Fruit fly (Drosophila melanogaster) whole organism, embryonic: Measurements from ENCODE around the gene arm.

Experiments used
- Adf1 ChIP-seq: fragments of 200-800 bp; sonication (Bioruptor generic); IDR thresholded peaks from 2 replicates; pipeline ENCODE4 v1.3.6; 2022; ENCODE audit warnings: missing biosample characterization, missing genetic modification characterization
- Atf-2 ChIP-seq: fragments of 200-800 bp; sonication (Bioruptor generic); optimal IDR thresholded peaks from 2 replicates; lab custom pipeline; 2016; ENCODE audit warnings: missing biosample characterization, missing genetic modification characterization
- Bdp1 ChIP-seq: fragments of 200-800 bp; sonication (Bioruptor generic); optimal IDR thresholded peaks from 3 replicates; lab custom pipeline; 2016; ENCODE audit warnings: missing biosample characterization, missing genetic modification characterization
- C15 ChIP-seq: fragments of 200-800 bp; sonication (Bioruptor generic); IDR thresholded peaks from 3 replicates; pipeline ENCODE4 v1.3.6; 2022; ENCODE audit warnings: missing biosample characterization, missing genetic modification characterization
- CG10274 ChIP-seq: fragments of 200-800 bp; sonication (Bioruptor generic); optimal IDR thresholded peaks from 3 replicates; lab custom pipeline; 2017; ENCODE audit warnings: missing biosample characterization, mild to moderate bottlenecking, missing genetic modification characterization
- CG10543 ChIP-seq: fragments of 200-800 bp; sonication (Bioruptor generic); optimal IDR thresholded peaks from 3 replicates; lab custom pipeline; 2017; ENCODE audit warnings: missing biosample characterization, mild to moderate bottlenecking, missing genetic modification characterization, moderate library complexity
- CG10979 ChIP-seq: fragments of 200-800 bp; sonication (Bioruptor generic); optimal IDR thresholded peaks from 2 replicates; lab custom pipeline; 2018; ENCODE audit warnings: missing biosample characterization, mild to moderate bottlenecking, missing genetic modification characterization, moderate library complexity
- CG12071 ChIP-seq: fragments of 200-800 bp; sonication (Bioruptor generic); optimal IDR thresholded peaks from 3 replicates; lab custom pipeline; 2018; ENCODE audit warnings: missing biosample characterization, mild to moderate bottlenecking, missing genetic modification characterization
- CG12219 ChIP-seq: fragments of 200-800 bp; sonication (Bioruptor generic); optimal IDR thresholded peaks from 3 replicates; lab custom pipeline; 2018; ENCODE audit warnings: missing biosample characterization, mild to moderate bottlenecking, missing genetic modification characterization
- CG12942 ChIP-seq: fragments of 200-800 bp; sonication (Bioruptor generic); optimal IDR thresholded peaks from 3 replicates; lab custom pipeline; 2016; ENCODE audit warnings: missing biosample characterization, missing genetic modification characterization
- CG13287 ChIP-seq: fragments of 200-800 bp; sonication (Bioruptor generic); IDR thresholded peaks from 2 replicates; pipeline ENCODE4 v1.3.6; 2022; ENCODE audit warnings: missing biosample characterization, missing genetic modification characterization; ENCODE audit not compliant: partially characterized antibody
- CG14710 ChIP-seq: fragments of 200-800 bp; sonication (Bioruptor generic); optimal IDR thresholded peaks from 3 replicates; lab custom pipeline; 2019; ENCODE audit warnings: missing biosample characterization, mild to moderate bottlenecking, missing genetic modification characterization, moderate library complexity
- CG15514 ChIP-seq: fragments of 200-800 bp; sonication (Bioruptor generic); optimal IDR thresholded peaks from 3 replicates; lab custom pipeline; 2017; ENCODE audit warnings: missing biosample characterization, missing genetic modification characterization, mild to moderate bottlenecking, moderate library complexity, missing genetic modification reagents
- CG17568 ChIP-seq: fragments of 200-800 bp; sonication (Bioruptor generic); optimal IDR thresholded peaks from 2 replicates; lab custom pipeline; 2018; ENCODE audit warnings: missing biosample characterization, mild to moderate bottlenecking, missing genetic modification characterization, moderate library complexity
- CG30403 ChIP-seq: fragments of 200-800 bp; sonication (Bioruptor generic); optimal IDR thresholded peaks from 3 replicates; lab custom pipeline; 2016; ENCODE audit warnings: missing biosample characterization, missing genetic modification characterization
- CG32767 ChIP-seq: fragments of 200-800 bp; sonication (Bioruptor generic); IDR thresholded peaks from 2 replicates; pipeline ENCODE4 v1.3.6; 2022; ENCODE audit warnings: missing biosample characterization, missing genetic modification characterization
- CG34422 ChIP-seq: fragments of 200-800 bp; sonication (Bioruptor generic); IDR thresholded peaks from 3 replicates; pipeline ENCODE4 v1.3.6; 2022; ENCODE audit warnings: missing biosample characterization, missing genetic modification characterization
- CG3847 ChIP-seq: fragments of 200-800 bp; sonication (Bioruptor generic); IDR thresholded peaks from 2 replicates; pipeline ENCODE4 v1.3.6; 2022; ENCODE audit warnings: missing biosample characterization, missing genetic modification characterization
- CG6683 ChIP-seq: fragments of 200-800 bp; sonication (Bioruptor generic); optimal IDR thresholded peaks from 2 replicates; lab custom pipeline; 2017; ENCODE audit warnings: missing biosample characterization, mild to moderate bottlenecking, missing genetic modification characterization, missing genetic modification reagents
- CG8290 ChIP-seq, 3 experiments: fragments of 200-800 bp; sonication (Bioruptor generic); optimal IDR thresholded peaks; 2 replicates each; lab custom pipeline; 2016 to 2019; ENCODE audit warnings: missing biosample characterization in 3 of 3, missing genetic modification characterization in 3 of 3, mild to moderate bottlenecking in 2 of 3, moderate library complexity in 1 of 3
- CG9727 ChIP-seq: fragments of 200-800 bp; sonication (Bioruptor generic); optimal IDR thresholded peaks from 3 replicates; lab custom pipeline; 2017; ENCODE audit warnings: missing biosample characterization, mild to moderate bottlenecking, missing genetic modification characterization
- Dp ChIP-seq: fragments of 200-800 bp; sonication (Bioruptor generic); optimal IDR thresholded peaks from 2 replicates; lab custom pipeline; 2018; ENCODE audit warnings: missing biosample characterization, mild to moderate bottlenecking, missing genetic modification characterization, moderate library complexity
- Dref ChIP-seq: fragments of 200-800 bp; sonication (Bioruptor generic); IDR thresholded peaks from 2 replicates; pipeline ENCODE4 v1.3.6; 2022; ENCODE audit warnings: missing biosample characterization, missing genetic modification characterization
- Ets65A ChIP-seq: fragments of 200-800 bp; sonication (Bioruptor generic); peaks from one replicate; lab custom pipeline; 2016; ENCODE audit warnings: missing biosample characterization, missing genetic modification characterization
- HLHmδ ChIP-seq: fragments of 200-800 bp; sonication (Bioruptor generic); optimal IDR thresholded peaks from 2 replicates; lab custom pipeline; 2018; ENCODE audit warnings: missing biosample characterization, mild to moderate bottlenecking, missing genetic modification characterization, moderate library complexity
- Hr78 ChIP-seq, 2 experiments: fragments of 200-800 bp in 1 of 2; fragments of >200 bp in 1 of 2; sonication (Bioruptor generic) in 1 of 2; optimal IDR thresholded peaks; 2 replicates each; lab custom pipeline; 2017 to 2019; ENCODE audit warnings: missing biosample characterization in 2 of 2, missing genetic modification characterization in 2 of 2, mild to moderate bottlenecking in 1 of 2, moderate library complexity in 1 of 2
- Lim3 ChIP-seq: fragments of 200-800 bp; sonication (Bioruptor generic); IDR thresholded peaks from 2 replicates; pipeline ENCODE4 v1.3.6; 2022; ENCODE audit warnings: missing biosample characterization, missing genetic modification characterization
- MESR4 ChIP-seq: fragments of 200-800 bp; sonication (Bioruptor generic); optimal IDR thresholded peaks from 2 replicates; lab custom pipeline; 2018; ENCODE audit warnings: missing biosample characterization, mild to moderate bottlenecking, missing genetic modification characterization, moderate library complexity
- Mrtf ChIP-seq: fragments of 200-800 bp; sonication (Bioruptor generic); IDR thresholded peaks from 3 replicates; pipeline ENCODE4 v1.3.6; 2022; ENCODE audit warnings: missing biosample characterization, missing genetic modification characterization
- NC2β ChIP-seq: fragments of 200-800 bp; sonication (Bioruptor generic); optimal IDR thresholded peaks from 2 replicates; lab custom pipeline; 2016; ENCODE audit warnings: missing biosample characterization, missing genetic modification characterization
- Sin3A ChIP-seq: fragments of >200 bp; optimal IDR thresholded peaks from 2 replicates; lab custom pipeline; 2018
- Sox100B ChIP-seq: fragments of 200-800 bp; sonication (Bioruptor generic); optimal IDR thresholded peaks from 3 replicates; lab custom pipeline; 2018; ENCODE audit warnings: missing biosample characterization, mild to moderate bottlenecking, missing genetic modification characterization
- Spps ChIP-seq: fragments of 200-800 bp; sonication (Bioruptor generic); optimal IDR thresholded peaks from 2 replicates; lab custom pipeline; 2018; ENCODE audit warnings: missing biosample characterization, mild to moderate bottlenecking, missing genetic modification characterization
- bbx ChIP-seq: fragments of 200-800 bp; sonication (Bioruptor generic); IDR thresholded peaks from 2 replicates; pipeline ENCODE4 v1.3.6; 2022; ENCODE audit warnings: missing biosample characterization, missing genetic modification characterization; ENCODE audit not compliant: partially characterized antibody
- chinmo ChIP-seq: fragments of 200-800 bp; sonication (Bioruptor generic); IDR thresholded peaks from 4 replicates; pipeline ENCODE4 v1.3.6; 2022; ENCODE audit warnings: missing biosample characterization, missing genetic modification characterization; ENCODE audit not compliant: partially characterized antibody
- chm ChIP-seq: fragments of 200-800 bp; sonication (Bioruptor generic); IDR thresholded peaks from 2 replicates; pipeline ENCODE4 v1.3.6; 2022; ENCODE audit warnings: missing biosample characterization, missing genetic modification characterization
- ci ChIP-seq: fragments of 200-800 bp; sonication (Bioruptor generic); IDR thresholded peaks from 3 replicates; pipeline ENCODE4 v1.3.6; 2022; ENCODE audit warnings: missing biosample characterization, missing genetic modification characterization
- esg ChIP-seq: fragments of 200-800 bp; sonication (Bioruptor generic); conservative IDR thresholded peaks from 2 replicates; pipeline ENCODE4 v1.3.6; 2022; ENCODE audit warnings: missing biosample characterization, missing genetic modification characterization
- hb ChIP-seq: fragments of 200-800 bp; sonication (Bioruptor generic); IDR thresholded peaks from 3 replicates; pipeline ENCODE4 v1.3.6; 2022; ENCODE audit warnings: missing biosample characterization, missing genetic modification characterization; ENCODE audit not compliant: partially characterized antibody
- hbn ChIP-seq: fragments of 200-800 bp; sonication (Bioruptor generic); IDR thresholded peaks from 2 replicates; pipeline ENCODE4 v1.3.6; 2022; ENCODE audit warnings: missing biosample characterization, missing genetic modification characterization; ENCODE audit not compliant: partially characterized antibody
- lov ChIP-seq, 2 experiments: fragments of 200-800 bp in 1 of 2; fragments of >200 bp in 1 of 2; sonication (Bioruptor generic) in 1 of 2; IDR thresholded peaks in 1 of 2; optimal IDR thresholded peaks in 1 of 2; 2 replicates in 1 of 2; 3 replicates in 1 of 2; pipeline versions ENCODE4 v1.3.6 to Lab custom; 2017 to 2022; ENCODE audit warnings: missing biosample characterization in 1 of 2, missing genetic modification characterization in 1 of 2
- phol ChIP-seq: fragments of 200-800 bp; sonication (Bioruptor generic); optimal IDR thresholded peaks from 3 replicates; lab custom pipeline; 2018; ENCODE audit warnings: missing biosample characterization, mild to moderate bottlenecking, missing genetic modification characterization, moderate library complexity
- pita ChIP-seq: fragments of 200-800 bp; sonication (Bioruptor generic); optimal IDR thresholded peaks from 2 replicates; lab custom pipeline; 2017; ENCODE audit warnings: missing biosample characterization, mild to moderate bottlenecking, missing genetic modification characterization
- rib ChIP-seq: fragments of 200-800 bp; sonication (Bioruptor generic); IDR thresholded peaks from 2 replicates; pipeline ENCODE4 v1.3.6; 2022; ENCODE audit warnings: missing biosample characterization, missing genetic modification characterization
- sens ChIP-seq: fragments of 200-800 bp; sonication (Bioruptor generic); peaks from one replicate; lab custom pipeline; 2016; ENCODE audit warnings: missing biosample characterization, missing genetic modification characterization
- trem ChIP-seq: fragments of 200-800 bp; optimal IDR thresholded peaks from 3 replicates; lab custom pipeline; 2019; ENCODE audit warnings: missing biosample characterization, mild to moderate bottlenecking, missing genetic modification characterization, moderate library complexity
- unc-4 ChIP-seq: fragments of 200-800 bp; sonication (Bioruptor generic); IDR thresholded peaks from 2 replicates; pipeline ENCODE4 v1.3.6; 2022; ENCODE audit warnings: missing biosample characterization, missing genetic modification characterization; ENCODE audit not compliant: partially characterized antibody

The arm gene

DNA sequence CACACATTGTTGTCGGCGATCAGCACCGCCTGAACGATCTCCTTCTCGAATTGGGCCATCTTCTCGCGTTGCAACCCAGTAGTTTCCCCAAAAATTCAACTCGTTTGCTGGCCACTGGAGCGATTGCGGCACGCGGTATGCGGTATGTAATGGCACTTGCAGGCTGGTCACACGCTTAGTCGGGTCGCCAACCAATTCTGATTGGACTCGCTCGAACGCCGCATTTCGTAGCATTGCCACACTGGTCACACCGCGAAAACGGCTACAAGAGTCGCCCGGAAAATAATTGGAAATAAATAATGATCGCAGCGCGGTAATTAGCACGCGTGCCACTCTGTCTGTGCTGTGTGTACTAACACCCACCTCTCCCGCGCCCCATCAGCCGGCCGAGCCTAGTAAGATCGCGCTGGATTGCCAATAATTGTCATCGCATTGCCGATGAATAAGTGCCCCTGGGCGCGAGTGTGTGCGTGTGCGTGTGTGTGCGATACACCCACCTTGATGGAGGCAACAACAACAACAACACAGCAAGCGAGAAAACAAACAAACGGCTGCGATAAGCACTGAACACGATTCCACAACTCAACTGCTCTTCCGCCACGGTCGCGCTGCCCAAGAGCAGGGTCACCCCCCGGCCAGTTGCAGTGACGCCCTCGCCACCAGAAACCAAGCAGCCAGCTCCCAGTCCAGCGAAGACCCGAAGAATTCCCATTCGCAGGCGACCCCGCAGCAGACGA lies 22.5 kb upstream of the arm start, which contains the start of the genes eIF2Bepsilon and Ocrl (continued):
- TF ChIP-seq Ets65A (GFP tag; lab: Kevin White, UChicago) (peak; percentile 94), bbx (GFP tag; lab: Robert Waterston, UW) (peak; percentile 41; the same call in 1 of the 2 replicates), Hr78 (GFP tag; optimal IDR thresholded peaks at IDR 0.05; lab: Kevin White, UChicago) (no peak), CG32767 (GFP tag; lab: Robert Waterston, UW) (no peak), sens (GFP tag; lab: Kevin White, UChicago) (peak; percentile 20), CG9727 (no peak), Adf1 (GFP tag; lab: Robert Waterston, UW) (no peak), esg (GFP tag; lab: Robert Waterston, UW) (no peak), HLHmδ (GFP tag; lab: Kevin White, UChicago) (peak; percentile 70), CG15514 (peak; percentile 83), CG17568 (GFP tag; lab: Kevin White, UChicago) (no peak), unc-4 (0 out of 2 replicates have a peak, but pooled peaks have one; percentile 20), CG14710 (tag; lab: Kevin White, UChicago) (peak; percentile 62), CG10274 (GFP tag; lab: Kevin White, UChicago) (peak; percentile 59), hbn (GFP tag; lab: Robert Waterston, UW) (no peak), hb (GFP tag; lab: Robert Waterston, UW) (no peak), rib (GFP tag; lab: Robert Waterston, UW) (no peak), CG8290 (GFP tag; optimal IDR thresholded peaks at IDR 0.05; lab: Kevin White, UChicago) (no peak), CG8290 (tag; optimal IDR thresholded peaks at IDR 0.05; lab: Kevin White, UChicago) (no peak), CG10543 (peak; percentile 28), CG30403 (GFP tag; lab: Kevin White, UChicago) (peak; percentile 4), CG10979 (tag; lab: Kevin White, UChicago) (peak; percentile 1), Dp (GFP tag; lab: Kevin White, UChicago) (peak; percentile 55), CG3847 (peak; percentile 67), CG13287 (peak; percentile 44; the same call in 1 of the 2 replicates), CG12219 (GFP tag; lab: Kevin White, UChicago) (peak; percentile 12), CG12942 (no peak), Mrtf (GFP tag; lab: Robert Waterston, UW) (no peak), NC2β (GFP tag; lab: Kevin White, UChicago) (no peak), Sin3A (lab: Kevin White, UChicago) (peak; percentile 77), Atf-2 (GFP tag; lab: Kevin White, UChicago) (no peak), pita (peak; percentile 73), Lim3 (GFP tag; lab: Robert Waterston, UW) (no peak), chinmo (GFP tag; lab: Robert Waterston, UW) (0 out of 4 replicates have a peak, but pooled peaks have one; percentile 58), C15 (GFP tag; lab: Robert Waterston, UW) (no peak), CG12071 (GFP tag; lab: Kevin White, UChicago) (no peak), chm (no peak), lov (optimal IDR thresholded peaks at IDR 0.05; lab: Kevin White, UChicago) (no peak), lov (GFP tag; IDR thresholded peaks at IDR 0.05; lab: Robert Waterston, UW) (no peak), MESR4 (peak; percentile 88), Spps (tag; lab: Kevin White, UChicago) (peak; percentile 4), CG6683 (GFP tag; lab: Kevin White, UChicago) (peak; percentile 3), Bdp1 (GFP tag; lab: Kevin White, UChicago) (peak; percentile 7), ci (GFP tag; lab: Robert Waterston, UW) (peak; percentile 30; the same call in 1 of the 3 replicates), Dref (GFP tag; lab: Robert Waterston, UW) (peak; percentile 50), CG34422 (GFP tag; lab: Robert Waterston, UW) (peak; percentile 48; the same call in 1 of the 3 replicates), trem (tag; lab: Kevin White, UChicago) (peak; percentile 54), Sox100B (GFP tag; lab: Kevin White, UChicago) (no peak), phol (peak; percentile 49)
